Worm (Caenorhabditis elegans) whole organism, L2 larva: Measurements from ENCODE around the gene ZK899.5.

Source experiments
- C34F6.9 ChIP-seq: fragments of 150-350 bp; optimal IDR thresholded peaks from 2 replicates; lab custom pipeline; 2014; ENCODE audit warnings: missing biosample characterization, missing genetic modification characterization
- R02D3.7 ChIP-seq: fragments of 150-350 bp; optimal IDR thresholded peaks from 2 replicates; lab custom pipeline; 2014; ENCODE audit warnings: missing biosample characterization, missing genetic modification characterization
- ZK546.5 ChIP-seq: sonication (generic microtip); optimal IDR thresholded peaks from 2 replicates; lab custom pipeline; 2017; ENCODE audit warnings: missing biosample characterization, missing genetic modification characterization
- alr-1 ChIP-seq: fragments of 150-350 bp; optimal IDR thresholded peaks from 2 replicates; lab custom pipeline; 2014; ENCODE audit warnings: missing biosample characterization, missing genetic modification characterization
- aly-2 ChIP-seq: fragments of 150-350 bp; optimal IDR thresholded peaks from 2 replicates; lab custom pipeline; 2014; ENCODE audit warnings: missing biosample characterization, missing genetic modification characterization
- ama-1 ChIP-seq: fragments of 150-350 bp; optimal IDR thresholded peaks from 2 replicates; lab custom pipeline; 2018; ENCODE audit warnings: inconsistent platforms
- blmp-1 ChIP-seq: sonication (generic microtip); optimal IDR thresholded peaks from 2 replicates; lab custom pipeline; 2017; ENCODE audit warnings: missing genetic modification characterization, mild to moderate bottlenecking, missing compliant biosample characterization, antibody characterized with exemption, moderate library complexity; ENCODE audit not compliant: insufficient read depth
- ceh-16 ChIP-seq: fragments of 150-350 bp; optimal IDR thresholded peaks from 2 replicates; lab custom pipeline; 2014; ENCODE audit warnings: missing biosample characterization, missing genetic modification characterization
- ceh-82 ChIP-seq: fragments of 150-350 bp; optimal IDR thresholded peaks from 2 replicates; lab custom pipeline; 2014; ENCODE audit warnings: missing biosample characterization, missing genetic modification characterization
- crh-2 ChIP-seq: sonication (generic microtip); optimal IDR thresholded peaks from 2 replicates; lab custom pipeline; 2017; ENCODE audit warnings: missing biosample characterization, missing genetic modification characterization
- dmd-4 ChIP-seq: sonication (generic microtip); optimal IDR thresholded peaks from 2 replicates; lab custom pipeline; 2017; ENCODE audit warnings: missing biosample characterization, missing genetic modification characterization
- egl-27 ChIP-seq: sonication (generic microtip); optimal IDR thresholded peaks from 3 replicates; lab custom pipeline; 2017; ENCODE audit warnings: missing biosample characterization, missing genetic modification reagents, missing genetic modification characterization
- elt-1 ChIP-seq: fragments of 150-350 bp; optimal IDR thresholded peaks from 2 replicates; lab custom pipeline; 2014; ENCODE audit warnings: missing biosample characterization, missing genetic modification characterization
- elt-3 ChIP-seq: sonication (generic microtip); optimal IDR thresholded peaks from 2 replicates; lab custom pipeline; 2017; ENCODE audit warnings: missing biosample characterization, missing genetic modification characterization
- fos-1 ChIP-seq: fragments of 150-350 bp; optimal IDR thresholded peaks from 2 replicates; lab custom pipeline; 2014; ENCODE audit warnings: missing biosample characterization, missing genetic modification characterization
- gmeb-1 ChIP-seq: fragments of 150-350 bp; optimal IDR thresholded peaks from 2 replicates; lab custom pipeline; 2014; ENCODE audit warnings: missing biosample characterization, missing genetic modification characterization
- lin-11 ChIP-seq: fragments of 150-350 bp; sonication (generic microtip); optimal IDR thresholded peaks from 2 replicates; lab custom pipeline; 2014; ENCODE audit warnings: missing biosample characterization, missing genetic modification characterization, inconsistent platforms, mixed read lengths
- lin-39 ChIP-seq: fragments of 150-350 bp; optimal IDR thresholded peaks from 2 replicates; lab custom pipeline; 2014; ENCODE audit warnings: missing biosample characterization, missing genetic modification reagents, missing genetic modification characterization
- lsy-2 ChIP-seq, 2 experiments: fragments of 150-350 bp in 1 of 2; sonication (generic microtip) in 1 of 2; optimal IDR thresholded peaks; 2 replicates each; lab custom pipeline; 2014 to 2017; ENCODE audit warnings: missing biosample characterization in 2 of 2, missing genetic modification characterization in 2 of 2
- mab-5 ChIP-seq: fragments of 150-350 bp; optimal IDR thresholded peaks from 2 replicates; lab custom pipeline; 2014; ENCODE audit warnings: missing biosample characterization, missing genetic modification characterization
- mbf-1 ChIP-seq: sonication (generic microtip); optimal IDR thresholded peaks from 2 replicates; lab custom pipeline; 2017; ENCODE audit warnings: missing biosample characterization, missing genetic modification characterization
- mdl-1 ChIP-seq, 2 experiments: fragments of 150-350 bp in 1 of 2; sonication (generic microtip) in 1 of 2; optimal IDR thresholded peaks; 2 replicates each; lab custom pipeline; 2017; ENCODE audit warnings: missing biosample characterization in 2 of 2, missing genetic modification characterization in 2 of 2
- nhr-10 ChIP-seq: sonication (generic microtip); optimal IDR thresholded peaks from 2 replicates; lab custom pipeline; 2017; ENCODE audit warnings: missing biosample characterization, missing genetic modification characterization
- nhr-11 ChIP-seq: fragments of 150-350 bp; optimal IDR thresholded peaks from 2 replicates; lab custom pipeline; 2014; ENCODE audit warnings: missing biosample characterization, missing genetic modification characterization
- nhr-12 ChIP-seq: fragments of 150-350 bp; optimal IDR thresholded peaks from 2 replicates; lab custom pipeline; 2014; ENCODE audit warnings: missing biosample characterization, missing genetic modification characterization
- nhr-129 ChIP-seq: fragments of 150-350 bp; optimal IDR thresholded peaks from 2 replicates; lab custom pipeline; 2014; ENCODE audit warnings: missing biosample characterization, missing genetic modification characterization
- nhr-21 ChIP-seq: fragments of 150-350 bp; optimal IDR thresholded peaks from 2 replicates; lab custom pipeline; 2014; ENCODE audit warnings: missing biosample characterization, missing genetic modification characterization
- nhr-23 ChIP-seq: fragments of 150-350 bp; optimal IDR thresholded peaks from 2 replicates; lab custom pipeline; 2014; ENCODE audit warnings: missing biosample characterization, missing genetic modification reagents, missing genetic modification characterization
- nhr-237 ChIP-seq: fragments of 150-350 bp; optimal IDR thresholded peaks from 2 replicates; lab custom pipeline; 2014; ENCODE audit warnings: missing biosample characterization, missing genetic modification characterization
- nhr-25 ChIP-seq: fragments of 150-350 bp; sonication (generic microtip); optimal IDR thresholded peaks from 3 replicates; lab custom pipeline; 2014; ENCODE audit warnings: missing biosample characterization, missing genetic modification characterization
- nhr-6 ChIP-seq: fragments of 150-350 bp; optimal IDR thresholded peaks from 2 replicates; lab custom pipeline; 2014; ENCODE audit warnings: missing biosample characterization, missing genetic modification characterization
- nhr-77 ChIP-seq: fragments of 150-350 bp; optimal IDR thresholded peaks from 2 replicates; lab custom pipeline; 2014; ENCODE audit warnings: missing biosample characterization, missing genetic modification characterization
- peb-1 ChIP-seq: fragments of 150-350 bp; optimal IDR thresholded peaks from 2 replicates; lab custom pipeline; 2014; ENCODE audit warnings: missing biosample characterization, missing genetic modification characterization
- sem-4 ChIP-seq: fragments of 150-350 bp; optimal IDR thresholded peaks from 2 replicates; lab custom pipeline; 2014; ENCODE audit warnings: missing biosample characterization, missing genetic modification reagents, missing genetic modification characterization
- sma-3 ChIP-seq: sonication (generic microtip); optimal IDR thresholded peaks from 2 replicates; lab custom pipeline; 2016; ENCODE audit warnings: missing genetic modification reagents, missing genetic modification characterization, missing compliant biosample characterization
- sma-9 ChIP-seq, 2 experiments: fragments of 150-350 bp in 1 of 2; sonication (generic microtip) in 1 of 2; optimal IDR thresholded peaks; 2 replicates each; lab custom pipeline; 2014 to 2016; ENCODE audit warnings: missing genetic modification characterization in 2 of 2, mild to moderate bottlenecking in 1 of 2, missing biosample characterization in 1 of 2, missing compliant biosample characterization in 1 of 2, missing genetic modification reagents in 1 of 2, moderate library complexity in 1 of 2
- snpc-4 ChIP-seq: fragments of 150-350 bp; optimal IDR thresholded peaks from 2 replicates; lab custom pipeline; 2014; ENCODE audit warnings: missing biosample characterization, missing genetic modification characterization
- unc-39 ChIP-seq: fragments of 150-350 bp; optimal IDR thresholded peaks from 2 replicates; lab custom pipeline; 2014; ENCODE audit warnings: missing biosample characterization, missing genetic modification characterization
- unc-55 ChIP-seq: fragments of 150-350 bp; sonication (generic microtip); optimal IDR thresholded peaks from 3 replicates; lab custom pipeline; 2014; ENCODE audit warnings: missing biosample characterization, missing genetic modification reagents, missing genetic modification characterization
- unc-62 ChIP-seq: fragments of 150-350 bp; optimal IDR thresholded peaks from 2 replicates; lab custom pipeline; 2014; ENCODE audit warnings: missing biosample characterization, missing genetic modification reagents, missing genetic modification characterization
- zag-1 ChIP-seq: fragments of 150-350 bp; optimal IDR thresholded peaks from 2 replicates; lab custom pipeline; 2014; ENCODE audit warnings: missing biosample characterization, missing genetic modification characterization
- ztf-1 ChIP-seq: fragments of 200-800 bp; sonication (Bioruptor generic); conservative IDR thresholded peaks from 2 replicates; pipeline ENCODE4 v1.3.6; 2022; ENCODE audit warnings: missing genetic modification characterization, missing compliant biosample characterization
- ztf-11 ChIP-seq: sonication (generic microtip); optimal IDR thresholded peaks from 2 replicates; lab custom pipeline; 2017; ENCODE audit warnings: missing biosample characterization, missing genetic modification characterization
- ztf-4 ChIP-seq: fragments of 150-350 bp; optimal IDR thresholded peaks from 2 replicates; lab custom pipeline; 2014; ENCODE audit warnings: missing biosample characterization, missing genetic modification characterization

ZK899.5 gene

ce11 chrX:9449330-9449729, 11.4 kb downstream of the ZK899.5 start, which contains the start of gene ZK899.7:
Gene ZK899.7 (minus strand): TSS chrX:9449430.
- no peak for TF ChIP-seq nhr-21 (tag; lab: Kevin White, UChicago)
- no peak for TF ChIP-seq nhr-11 (tag; lab: Kevin White, UChicago)
- TF ChIP-seq unc-39, result no peak
- TF ChIP-seq R02D3.7, result no peak
- TF ChIP-seq fos-1 (tag; lab: Kevin White, UChicago), result no peak
- no peak for TF ChIP-seq elt-3 (tag; lab: Kevin White, UChicago)
- TF ChIP-seq lsy-2 (tag; optimal IDR thresholded peaks at IDR 0.05; lab: Kevin White, UChicago), result no peak
- no peak for TF ChIP-seq nhr-6 (tag; lab: Kevin White, UChicago)

ce11 chrX:9446177-9446694, 14.5 kb downstream of the ZK899.5 start, which contains the start of gene ZK899.1:
Gene ZK899.1 (plus strand): TSS chrX:9446644.
- peak; percentile 96 for TF ChIP-seq fos-1 (tag; lab: Kevin White, UChicago)
- TF ChIP-seq elt-1 (tag; lab: Kevin White, UChicago), result no peak
- TF ChIP-seq peb-1, result no peak
- TF ChIP-seq nhr-25 (tag; lab: Kevin White, UChicago), result peak; percentile 6
- no peak for TF ChIP-seq nhr-11 (tag; lab: Kevin White, UChicago)
- TF ChIP-seq, all 48 proteins: peak for 2

- TF ChIP-seq nhr-12 (tag; lab: Kevin White, UChicago) (no peak), mab-5 (tag; lab: Kevin White, UChicago) (no peak), aly-2 (tag; lab: Kevin White, UChicago) (no peak), C34F6.9 (tag; lab: Kevin White, UChicago) (no peak), unc-55 (no peak), nhr-129 (tag; lab: Kevin White, UChicago) (no peak), unc-62 (GFP tag; lab: Kevin White, UChicago) (no peak), R02D3.7 (no peak), gmeb-1 (tag; lab: Kevin White, UChicago) (no peak)
These were observed 16.9 kb downstream of the ZK899.5 start for ce11 chrX:9443871-9444270.

ce11 chrX:9441512-9441911, 19.2 kb downstream of the ZK899.5 start, which contains the start of gene memb-1:
Gene memb-1 (minus strand): TSS chrX:9441571.
- TF ChIP-seq ztf-4 (tag; lab: Kevin White, UChicago), result no peak
- TF ChIP-seq C34F6.9 (tag; lab: Kevin White, UChicago), result peak; percentile 74
- peak; percentile 28 for TF ChIP-seq egl-27
- no peak for TF ChIP-seq aly-2 (tag; lab: Kevin White, UChicago)
- peak; percentile 93 for TF ChIP-seq fos-1 (tag; lab: Kevin White, UChicago)
- no peak for TF ChIP-seq R02D3.7
- TF ChIP-seq elt-1 (tag; lab: Kevin White, UChicago), result no peak
- TF ChIP-seq alr-1 (tag; lab: Kevin White, UChicago), result no peak
- no peak for TF ChIP-seq nhr-12 (tag; lab: Kevin White, UChicago)
- no peak for TF ChIP-seq ZK546.5 (tag; lab: Kevin White, UChicago)
- peak; percentile 78 for TF ChIP-seq sma-9 (GFP tag; optimal IDR thresholded peaks at IDR 0.05; lab: Kevin White, UChicago)
- no peak for TF ChIP-seq sma-9 (tag; optimal IDR thresholded peaks at IDR 0.05; lab: Kevin White, UChicago)
- TF ChIP-seq nhr-21 (tag; lab: Kevin White, UChicago), result no peak
- TF ChIP-seq nhr-23 (tag; lab: Kevin White, UChicago), result no peak
- no peak for TF ChIP-seq ama-1 (lab: Kevin White, UChicago)
- TF ChIP-seq unc-39, result no peak
- TF ChIP-seq gmeb-1 (tag; lab: Kevin White, UChicago), result peak; percentile 56
- TF ChIP-seq mbf-1 (tag; lab: Kevin White, UChicago), result no peak
- no peak for TF ChIP-seq unc-62 (GFP tag; lab: Kevin White, UChicago)
- TF ChIP-seq blmp-1 (tag; lab: Kevin White, UChicago), result no peak
- no peak for TF ChIP-seq nhr-237 (tag; lab: Kevin White, UChicago)
- TF ChIP-seq peb-1, result no peak
- TF ChIP-seq nhr-129 (tag; lab: Kevin White, UChicago), result peak; percentile 81
- TF ChIP-seq mab-5 (tag; lab: Kevin White, UChicago), result peak; percentile 31
- no peak for TF ChIP-seq ceh-82
- TF ChIP-seq ztf-11 (tag; lab: Kevin White, UChicago), result no peak
- no peak for TF ChIP-seq ceh-16 (tag; lab: Kevin White, UChicago)
- TF ChIP-seq nhr-10, result no peak
- no peak for TF ChIP-seq nhr-11 (tag; lab: Kevin White, UChicago)
- TF ChIP-seq lin-11, result peak; percentile 10
- no peak for TF ChIP-seq dmd-4 (tag; lab: Kevin White, UChicago)
- TF ChIP-seq ztf-1 (GFP tag; lab: Robert Waterston, UW), result no peak
- peak; percentile 54 for TF ChIP-seq sem-4
- TF ChIP-seq lin-39, result no peak
- TF ChIP-seq elt-3 (tag; lab: Kevin White, UChicago), result no peak
- peak; percentile 26 for TF ChIP-seq zag-1 (tag; lab: Kevin White, UChicago)
- peak; percentile 13 for TF ChIP-seq snpc-4
- TF ChIP-seq nhr-77, result no peak
- no peak for TF ChIP-seq mdl-1 (tag; optimal IDR thresholded peaks at IDR 0.05; lab: Kevin White, UChicago)
- peak in 1 of 2 experiments; percentile 72 for TF ChIP-seq lsy-2 (tag; optimal IDR thresholded peaks at IDR 0.05; lab: Kevin White, UChicago)
- TF ChIP-seq crh-2 (tag; lab: Kevin White, UChicago), result peak; percentile 90
- TF ChIP-seq sma-3 (GFP tag; lab: Kevin White, UChicago), result peak; percentile 38
- TF ChIP-seq nhr-25 (tag; lab: Kevin White, UChicago), result peak; percentile 63
- TF ChIP-seq unc-55, result peak; percentile 81
